Fruit fly (Drosophila melanogaster): Measurements from ENCODE around the gene CG17104.

The CG17104 gene

dm6 chr2L:10703281-10703680, 26.3 kb downstream of the CG17104 start, which contains the start of gene CG6415 (continued):
- TF ChIP-seq salm (tag; optimal IDR thresholded peaks at IDR 0.05) (peak; percentile 47), vvl (GFP tag; IDR thresholded peaks at IDR 0.05) (peak; percentile 86), zen (tag; optimal IDR thresholded peaks at IDR 0.05) (peak; percentile 81), HHEX (GFP tag; optimal IDR thresholded peaks at IDR 0.05) (peak; percentile 70), CG4707 (GFP tag; optimal IDR thresholded peaks at IDR 0.05) (no peak), amos (GFP tag; IDR thresholded peaks at IDR 0.05; ENCODE audit: partially characterized antibody) (no peak), CrebB (tag; optimal IDR thresholded peaks at IDR 0.05) (peak; percentile 42), sr (GFP tag; IDR thresholded peaks at IDR 0.05) (no peak), al (GFP tag; IDR thresholded peaks at IDR 0.05) (peak; percentile 32; the same call in 1 of the 2 replicates), CG5245 (GFP tag; optimal IDR thresholded peaks at IDR 0.05) (peak; percentile 53), wdn (GFP tag; IDR thresholded peaks at IDR 0.05) (peak; percentile 36; the same call in 1 of the 2 replicates), C15 (GFP tag; IDR thresholded peaks at IDR 0.05) (peak; percentile 70; the same call in 2 of the 3 replicates), NC2α (GFP tag; optimal IDR thresholded peaks at IDR 0.05) (peak; percentile 47), CG1603 (tag; optimal IDR thresholded peaks at IDR 0.05) (peak; percentile 84), slou (GFP tag; optimal IDR thresholded peaks at IDR 0.05) (peak; percentile 25), Ssrp (tag; optimal IDR thresholded peaks at IDR 0.05) (peak; percentile 70), ftz-f1 (GFP tag; optimal IDR thresholded peaks at IDR 0.05) (no peak), HmgZ (tag; optimal IDR thresholded peaks at IDR 0.05) (peak; percentile 51), luna (GFP tag; optimal IDR thresholded peaks at IDR 0.05) (no peak), inv (GFP tag; IDR thresholded peaks at IDR 0.05; ENCODE audit: partially characterized antibody) (no peak), pfk (GFP tag; optimal IDR thresholded peaks at IDR 0.05) (no peak), CG32767 (GFP tag; IDR thresholded peaks at IDR 0.05) (peak; percentile 21; the same call in 1 of the 2 replicates), prd (optimal IDR thresholded peaks at IDR 0.05) (no peak), prd (GFP tag; IDR thresholded peaks at IDR 0.05) (peak; percentile 89), CG4404 (GFP tag; IDR thresholded peaks at IDR 0.05) (peak; percentile 66), z (GFP tag; IDR thresholded peaks at IDR 0.05) (no peak), Aef1 (GFP tag; IDR thresholded peaks at IDR 0.05) (peak; percentile 68), CG4424 (GFP tag; optimal IDR thresholded peaks at IDR 0.05) (peak; percentile 78), CG7357 (GFP tag; IDR thresholded peaks at IDR 0.05) (peak; percentile 72), CG3838 (GFP tag; optimal IDR thresholded peaks at IDR 0.05) (no peak), CG10267 (tag; optimal IDR thresholded peaks at IDR 0.05) (peak; percentile 65), phol (tag; optimal IDR thresholded peaks at IDR 0.05) (peak; percentile 79), mirr (GFP tag; optimal IDR thresholded peaks at IDR 0.05) (peak; percentile 12), CG12744 (GFP tag; optimal IDR thresholded peaks at IDR 0.05) (peak; percentile 12), CG3995 (GFP tag; optimal IDR thresholded peaks at IDR 0.05) (peak; percentile 26), dimm (GFP tag; IDR thresholded peaks at IDR 0.05) (no peak), CG9797 (GFP tag; optimal IDR thresholded peaks at IDR 0.05) (no peak), CG12391 (tag; optimal IDR thresholded peaks at IDR 0.05) (peak; percentile 76), Deaf1 (tag; optimal IDR thresholded peaks at IDR 0.05) (no peak), CG30020 (tag; optimal IDR thresholded peaks at IDR 0.05) (no peak), CG8281 (tag; optimal IDR thresholded peaks at IDR 0.05) (peak; percentile 58), hkb (optimal IDR thresholded peaks at IDR 0.05) (no peak), hkb (GFP tag; IDR thresholded peaks at IDR 0.05) (peak; percentile 65), Neu2 (GFP tag; optimal IDR thresholded peaks at IDR 0.05; ENCODE audit: borderline replicate concordance) (peak; percentile 5), Jarid2 (GFP tag; optimal IDR thresholded peaks at IDR 0.05) (peak; percentile 23), CG33213 (GFP tag; optimal IDR thresholded peaks at IDR 0.05) (peak; percentile 44), CG32772 (GFP tag; IDR thresholded peaks at IDR 0.05) (peak; percentile 72), CG16779 (GFP tag; IDR thresholded peaks at IDR 0.05) (0 out of 2 replicates have a peak, but pooled peaks have one; percentile 39), gce (GFP tag; IDR thresholded peaks at IDR 0.05) (peak; percentile 56; the same call in 1 of the 3 replicates), Vsx1 (GFP tag; optimal IDR thresholded peaks at IDR 0.05) (peak; percentile 10), CG7271 (tag; optimal IDR thresholded peaks at IDR 0.05) (no peak), h (optimal IDR thresholded peaks at IDR 0.05) (no peak)
